Fruit fly (Drosophila melanogaster) whole organism, embryonic: ENCODE measurements around the gene Swip-1.

ENCODE experiments used
- Abd-B ChIP-seq: fragments of 200-800 bp; sonication (Bioruptor generic); optimal IDR thresholded peaks from 2 replicates; lab custom pipeline; 2018; ENCODE audit warnings: missing biosample characterization, mild to moderate bottlenecking, missing genetic modification characterization, moderate library complexity
- Asciz ChIP-seq: fragments of 200-800 bp; sonication (Bioruptor generic); optimal IDR thresholded peaks from 2 replicates; lab custom pipeline; 2017; ENCODE audit warnings: missing biosample characterization, mild to moderate bottlenecking, missing genetic modification characterization, missing genetic modification reagents
- CG1024 ChIP-seq: fragments of 200-800 bp; sonication (Bioruptor generic); IDR thresholded peaks from 2 replicates; pipeline ENCODE4 v1.3.6; 2022; ENCODE audit warnings: missing biosample characterization, missing genetic modification characterization
- CG10321 ChIP-seq: fragments of 200-800 bp; sonication (Bioruptor generic); IDR thresholded peaks from 2 replicates; pipeline ENCODE4 v1.3.6; 2022; ENCODE audit warnings: missing biosample characterization, missing genetic modification characterization
- CG10959 ChIP-seq: fragments of 200-800 bp; sonication (Bioruptor generic); IDR thresholded peaks from 2 replicates; pipeline ENCODE4 v1.3.6; 2022; ENCODE audit warnings: missing biosample characterization, missing genetic modification characterization
- CG11085 ChIP-seq: fragments of 200-800 bp; sonication (Bioruptor generic); IDR thresholded peaks from 2 replicates; pipeline ENCODE4 v1.3.6; 2022; ENCODE audit warnings: missing biosample characterization, missing genetic modification characterization
- CG12071 ChIP-seq: fragments of 200-800 bp; sonication (Bioruptor generic); optimal IDR thresholded peaks from 3 replicates; lab custom pipeline; 2018; ENCODE audit warnings: missing biosample characterization, mild to moderate bottlenecking, missing genetic modification characterization
- CG12391 ChIP-seq: fragments of 200-800 bp; sonication (Bioruptor generic); optimal IDR thresholded peaks from 3 replicates; lab custom pipeline; 2018; ENCODE audit warnings: missing biosample characterization, mild to moderate bottlenecking, missing genetic modification characterization, moderate library complexity
- CG12769 ChIP-seq: fragments of 200-800 bp; sonication (Bioruptor generic); optimal IDR thresholded peaks from 2 replicates; lab custom pipeline; 2019; ENCODE audit warnings: missing biosample characterization, mild to moderate bottlenecking, missing genetic modification characterization, moderate library complexity
- CG13624 ChIP-seq: fragments of 200-800 bp; sonication (Bioruptor generic); optimal IDR thresholded peaks from 2 replicates; lab custom pipeline; 2016; ENCODE audit warnings: missing biosample characterization, missing genetic modification characterization
- CG14050 ChIP-seq: fragments of 200-800 bp; sonication (Bioruptor generic); IDR thresholded peaks from 3 replicates; pipeline ENCODE4 v1.3.6; 2022; ENCODE audit warnings: missing biosample characterization, missing genetic modification characterization
- CG16779 ChIP-seq: fragments of 200-800 bp; sonication (Bioruptor generic); IDR thresholded peaks from 2 replicates; pipeline ENCODE4 v1.3.6; 2022; ENCODE audit warnings: missing biosample characterization, missing genetic modification characterization
- CG16863 ChIP-seq: fragments of 200-800 bp; sonication (Bioruptor generic); optimal IDR thresholded peaks from 3 replicates; lab custom pipeline; 2016; ENCODE audit warnings: missing biosample characterization, missing genetic modification characterization
- CG18599 ChIP-seq: fragments of 200-800 bp; sonication (Bioruptor generic); optimal IDR thresholded peaks from 3 replicates; lab custom pipeline; 2017; ENCODE audit warnings: missing biosample characterization, missing genetic modification characterization, mild to moderate bottlenecking, moderate library complexity, missing genetic modification reagents
- CG18764 ChIP-seq: fragments of 200-800 bp; sonication (Bioruptor generic); optimal IDR thresholded peaks from 3 replicates; lab custom pipeline; 2016; ENCODE audit warnings: missing biosample characterization, missing genetic modification characterization
- CG30020 ChIP-seq: fragments of 200-800 bp; optimal IDR thresholded peaks from 2 replicates; lab custom pipeline; 2019; ENCODE audit warnings: missing biosample characterization, mild to moderate bottlenecking, missing genetic modification characterization, moderate library complexity
- CG31388 ChIP-seq: fragments of 200-800 bp; sonication (Bioruptor generic); optimal IDR thresholded peaks from 2 replicates; lab custom pipeline; 2016; ENCODE audit warnings: missing biosample characterization, missing genetic modification characterization
- CG3847 ChIP-seq: fragments of 200-800 bp; sonication (Bioruptor generic); IDR thresholded peaks from 2 replicates; pipeline ENCODE4 v1.3.6; 2022; ENCODE audit warnings: missing biosample characterization, missing genetic modification characterization
- CG5953 ChIP-seq: fragments of 200-800 bp; sonication (Bioruptor generic); IDR thresholded peaks from 2 replicates; pipeline ENCODE4 v1.3.6; 2022; ENCODE audit warnings: missing biosample characterization, missing genetic modification characterization
- CG8290 ChIP-seq, 3 experiments: fragments of 200-800 bp; sonication (Bioruptor generic); optimal IDR thresholded peaks; 2 replicates each; lab custom pipeline; 2016 to 2019; ENCODE audit warnings: missing biosample characterization in 3 of 3, missing genetic modification characterization in 3 of 3, mild to moderate bottlenecking in 2 of 3, moderate library complexity in 1 of 3
- CG8944 ChIP-seq: fragments of 200-800 bp; sonication (Bioruptor generic); optimal IDR thresholded peaks from 3 replicates; lab custom pipeline; 2016; ENCODE audit warnings: missing biosample characterization, missing genetic modification characterization
- CG9609 ChIP-seq: fragments of 200-800 bp; sonication (Bioruptor generic); optimal IDR thresholded peaks from 3 replicates; lab custom pipeline; 2016; ENCODE audit warnings: missing biosample characterization, missing genetic modification characterization
- Dfd ChIP-seq, 2 experiments: fragments of >200 bp; optimal IDR thresholded peaks; 2 replicates each; lab custom pipeline; 2017; ENCODE audit warnings: missing biosample characterization in 2 of 2, missing genetic modification characterization in 2 of 2
- Dip2 ChIP-seq: fragments of 200-800 bp; sonication (Bioruptor generic); IDR thresholded peaks from 2 replicates; pipeline ENCODE4 v1.3.6; 2022; ENCODE audit warnings: missing biosample characterization, missing genetic modification characterization
- Fer2 ChIP-seq: fragments of 200-800 bp; sonication (Bioruptor generic); optimal IDR thresholded peaks from 2 replicates; lab custom pipeline; 2018; ENCODE audit warnings: missing biosample characterization, mild to moderate bottlenecking, missing genetic modification characterization, moderate library complexity
- H2.0 ChIP-seq: fragments of 200-800 bp; sonication (Bioruptor generic); IDR thresholded peaks from 2 replicates; pipeline ENCODE4 v1.3.6; 2022; ENCODE audit warnings: missing biosample characterization, missing genetic modification characterization
- HLHmδ ChIP-seq: fragments of 200-800 bp; sonication (Bioruptor generic); optimal IDR thresholded peaks from 2 replicates; lab custom pipeline; 2018; ENCODE audit warnings: missing biosample characterization, mild to moderate bottlenecking, missing genetic modification characterization, moderate library complexity
- Kr ChIP-seq: fragments of 200-800 bp; sonication (Bioruptor generic); optimal IDR thresholded peaks from 2 replicates; lab custom pipeline; 2017; ENCODE audit warnings: missing biosample characterization, mild to moderate bottlenecking, missing genetic modification characterization
- Myb ChIP-seq: fragments of 200-800 bp; sonication (Bioruptor generic); optimal IDR thresholded peaks from 2 replicates; lab custom pipeline; 2016; ENCODE audit warnings: missing biosample characterization, missing genetic modification characterization
- Oaz ChIP-seq: fragments of 200-800 bp; sonication (Bioruptor generic); IDR thresholded peaks from 2 replicates; pipeline ENCODE4 v1.3.6; 2022; ENCODE audit warnings: missing biosample characterization, missing genetic modification characterization
- Poxn ChIP-seq: fragments of 200-800 bp; sonication (Bioruptor generic); IDR thresholded peaks from 2 replicates; pipeline ENCODE4 v1.3.6; 2022; ENCODE audit warnings: missing biosample characterization, missing genetic modification characterization
- Spps ChIP-seq: fragments of 200-800 bp; sonication (Bioruptor generic); optimal IDR thresholded peaks from 2 replicates; lab custom pipeline; 2018; ENCODE audit warnings: missing biosample characterization, mild to moderate bottlenecking, missing genetic modification characterization
- YL-1 ChIP-seq: fragments of 200-800 bp; sonication (Bioruptor generic); optimal IDR thresholded peaks from 3 replicates; lab custom pipeline; 2017; ENCODE audit warnings: missing biosample characterization, mild to moderate bottlenecking, missing genetic modification characterization
- ara ChIP-seq: fragments of 200-800 bp; sonication (Bioruptor generic); IDR thresholded peaks from 2 replicates; pipeline ENCODE4 v1.3.6; 2022; ENCODE audit warnings: missing biosample characterization, missing genetic modification characterization
- dmrt11E ChIP-seq: fragments of 200-800 bp; sonication (Bioruptor generic); optimal IDR thresholded peaks from 3 replicates; lab custom pipeline; 2018; ENCODE audit warnings: missing biosample characterization, mild to moderate bottlenecking, missing genetic modification characterization, moderate library complexity
- dysf ChIP-seq: fragments of 200-800 bp; sonication (Bioruptor generic); IDR thresholded peaks from 3 replicates; pipeline ENCODE4 v1.3.6; 2022; ENCODE audit warnings: missing biosample characterization, missing genetic modification characterization
- gem ChIP-seq: fragments of 200-800 bp; sonication (Bioruptor generic); optimal IDR thresholded peaks from 2 replicates; lab custom pipeline; 2019; ENCODE audit warnings: missing biosample characterization, mild to moderate bottlenecking, missing genetic modification characterization, moderate library complexity
- her ChIP-seq: fragments of 200-800 bp; sonication (Bioruptor generic); optimal IDR thresholded peaks from 2 replicates; lab custom pipeline; 2016; ENCODE audit warnings: missing biosample characterization, missing genetic modification characterization
- hth ChIP-seq: fragments of >200 bp; optimal IDR thresholded peaks from 2 replicates; lab custom pipeline; 2017; ENCODE audit warnings: inconsistent platforms
- jing ChIP-seq: fragments of 200-800 bp; sonication (Bioruptor generic); optimal IDR thresholded peaks from 2 replicates; lab custom pipeline; 2018; ENCODE audit warnings: missing biosample characterization, mild to moderate bottlenecking, missing genetic modification characterization
- jumu ChIP-seq: fragments of 200-800 bp; sonication (Bioruptor generic); optimal IDR thresholded peaks from 3 replicates; lab custom pipeline; 2016; ENCODE audit warnings: missing biosample characterization, missing genetic modification characterization
- kay ChIP-seq: fragments of 200-800 bp; sonication (Bioruptor generic); optimal IDR thresholded peaks from 2 replicates; lab custom pipeline; 2016; ENCODE audit warnings: missing biosample characterization, missing genetic modification characterization
- peb ChIP-seq: fragments of 200-800 bp; sonication (Bioruptor generic); IDR thresholded peaks from 2 replicates; pipeline ENCODE4 v1.3.6; 2022; ENCODE audit warnings: missing biosample characterization, missing genetic modification characterization
- pros ChIP-seq: fragments of 200-800 bp; sonication (Bioruptor generic); optimal IDR thresholded peaks from 3 replicates; lab custom pipeline; 2019; ENCODE audit warnings: missing biosample characterization, mild to moderate bottlenecking, missing genetic modification characterization, moderate library complexity
- slou ChIP-seq: fragments of 200-800 bp; sonication (Bioruptor generic); optimal IDR thresholded peaks from 3 replicates; lab custom pipeline; 2016; ENCODE audit warnings: missing biosample characterization, missing genetic modification characterization
- so ChIP-seq: fragments of 200-800 bp; sonication (Bioruptor generic); IDR thresholded peaks from 3 replicates; pipeline ENCODE4 v1.3.6; 2022; ENCODE audit warnings: missing biosample characterization, missing genetic modification characterization
- sob ChIP-seq: fragments of 200-800 bp; sonication (Bioruptor generic); IDR thresholded peaks from 2 replicates; pipeline ENCODE4 v1.3.6; 2022; ENCODE audit warnings: missing biosample characterization, missing genetic modification characterization
- tll ChIP-seq, 2 experiments: fragments of 200-800 bp in 1 of 2; fragments of >200 bp in 1 of 2; sonication (Bioruptor generic) in 1 of 2; optimal IDR thresholded peaks; 2 replicates each; lab custom pipeline; 2017 to 2019; ENCODE audit warnings: missing biosample characterization in 2 of 2, missing genetic modification characterization in 2 of 2, mild to moderate bottlenecking in 1 of 2, moderate library complexity in 1 of 2
- tup ChIP-seq: fragments of 200-800 bp; sonication (Bioruptor generic); optimal IDR thresholded peaks from 2 replicates; lab custom pipeline; 2016; ENCODE audit warnings: missing biosample characterization, mild to moderate bottlenecking, missing genetic modification characterization, moderate library complexity
- wdn ChIP-seq: fragments of 200-800 bp; sonication (Bioruptor generic); IDR thresholded peaks from 2 replicates; pipeline ENCODE4 v1.3.6; 2022; ENCODE audit warnings: missing biosample characterization, missing genetic modification characterization
- yki ChIP-seq: fragments of >200 bp; optimal IDR thresholded peaks from 3 replicates; lab custom pipeline; 2018

The Swip-1 gene

DNA sequence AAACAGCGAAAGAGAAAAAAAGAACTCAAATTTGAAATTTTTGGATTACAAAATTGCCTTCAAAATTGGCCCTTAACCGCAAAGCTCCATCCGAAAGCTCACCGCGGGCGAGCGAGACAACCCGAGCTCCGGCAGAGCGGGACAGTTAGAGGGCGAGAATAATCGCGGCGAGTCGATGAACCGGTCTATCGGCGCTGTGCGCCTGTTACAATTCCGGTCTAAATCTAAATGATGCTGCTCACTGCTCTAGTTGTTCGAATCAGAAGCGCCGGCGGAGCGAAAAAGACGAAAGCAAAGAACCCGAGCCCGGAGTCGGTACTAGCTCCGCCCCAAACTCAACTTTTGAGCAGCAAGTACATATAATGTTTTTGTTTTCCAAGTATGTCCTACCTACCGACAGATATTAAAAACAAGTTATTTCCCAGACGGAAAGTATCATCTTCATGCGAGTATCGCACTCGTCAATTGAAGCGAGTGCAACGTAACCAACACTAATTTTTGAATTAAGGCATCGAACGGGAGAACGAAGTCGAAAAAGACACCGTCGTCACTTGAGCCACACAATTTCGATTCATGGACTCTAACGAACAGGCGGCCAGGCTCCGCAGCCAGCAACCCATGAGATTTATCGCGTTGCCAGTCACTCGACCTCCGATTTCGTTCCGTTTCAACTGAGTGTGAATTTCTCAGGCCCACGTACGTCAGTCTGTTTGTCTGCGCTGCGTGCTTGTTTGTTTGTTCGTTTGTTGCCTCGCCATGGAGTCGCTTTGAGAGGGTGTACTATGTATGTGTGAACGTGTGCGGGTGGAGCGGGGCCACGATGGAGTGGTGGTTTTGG, 42.7 kb downstream of the Swip-1 start (continued):
- TF ChIP-seq so (GFP tag; lab: Robert Waterston, UW) (no peak), HLHmδ (GFP tag; lab: Kevin White, UChicago) (peak; percentile 80), Fer2 (tag; lab: Kevin White, UChicago) (no peak), tup (GFP tag; lab: Kevin White, UChicago) (no peak), Poxn (no peak), dmrt11E (tag; lab: Kevin White, UChicago) (peak; percentile 8), gem (no peak), CG10959 (no peak), CG9609 (no peak), Dip2 (GFP tag; lab: Robert Waterston, UW) (no peak), Myb (GFP tag; lab: Kevin White, UChicago) (no peak), CG10321 (GFP tag; lab: Robert Waterston, UW) (no peak), YL-1 (GFP tag; lab: Kevin White, UChicago) (no peak), hth (lab: Kevin White, UChicago) (no peak), CG16863 (no peak), slou (GFP tag; lab: Kevin White, UChicago) (no peak), dysf (GFP tag; lab: Robert Waterston, UW) (no peak), Oaz (GFP tag; lab: Robert Waterston, UW) (no peak), H2.0 (GFP tag; lab: Robert Waterston, UW) (no peak), ara (GFP tag; lab: Robert Waterston, UW) (no peak), kay (no peak), CG12391 (no peak), CG8290 (GFP tag; optimal IDR thresholded peaks at IDR 0.05; lab: Kevin White, UChicago) (no peak), CG8290 (tag; optimal IDR thresholded peaks at IDR 0.05; lab: Kevin White, UChicago) (peak in 1 of 2 experiments; percentile 76), CG31388 (GFP tag; lab: Kevin White, UChicago) (no peak), CG12071 (no peak), Dfd (GFP tag; optimal IDR thresholded peaks at IDR 0.05; lab: Kevin White, UChicago) (no peak), CG8944 (GFP tag; lab: Kevin White, UChicago) (no peak), CG12769 (tag; lab: Kevin White, UChicago) (peak; percentile 81), CG30020 (no peak), CG18764 (GFP tag; lab: Kevin White, UChicago) (no peak), CG14050 (GFP tag; lab: Robert Waterston, UW) (no peak), yki (no peak), CG11085 (GFP tag; lab: Robert Waterston, UW) (no peak), pros (GFP tag; lab: Kevin White, UChicago) (peak; percentile 100), CG16779 (GFP tag; lab: Robert Waterston, UW) (no peak), her (GFP tag; lab: Kevin White, UChicago) (no peak), CG13624 (GFP tag; lab: Kevin White, UChicago) (no peak), wdn (GFP tag; lab: Robert Waterston, UW) (no peak), jing (GFP tag; lab: Kevin White, UChicago) (no peak), CG3847 (no peak), CG5953 (GFP tag; lab: Robert Waterston, UW) (no peak), CG18599 (no peak), CG1024 (GFP tag; lab: Robert Waterston, UW) (no peak), jumu (GFP tag; lab: Kevin White, UChicago) (no peak), Spps (tag; lab: Kevin White, UChicago) (no peak), peb (GFP tag; lab: Robert Waterston, UW) (no peak), tll (GFP tag; optimal IDR thresholded peaks at IDR 0.05; lab: Kevin White, UChicago) (peak in 1 of 2 experiments; percentile 48), sob (GFP tag; lab: Robert Waterston, UW) (no peak), Kr (peak; percentile 91), Abd-B (GFP tag; lab: Kevin White, UChicago) (no peak), Asciz (GFP tag; lab: Kevin White, UChicago) (no peak)
